Worm (Caenorhabditis elegans) whole organism, L3 larva: Measurements from ENCODE around the gene B0365.9.

Experiments used
- R02D3.7 ChIP-seq: fragments of 150-350 bp; optimal IDR thresholded peaks from 2 replicates; lab custom pipeline; 2014; ENCODE audit warnings: missing biosample characterization, missing genetic modification characterization
- ZK546.5 ChIP-seq: sonication (generic microtip); optimal IDR thresholded peaks from 2 replicates; lab custom pipeline; 2017; ENCODE audit warnings: missing biosample characterization, missing genetic modification characterization
- aly-2 ChIP-seq: fragments of 150-350 bp; optimal IDR thresholded peaks from 2 replicates; lab custom pipeline; 2014; ENCODE audit warnings: missing biosample characterization, missing genetic modification characterization
- ama-1 ChIP-seq: fragments of 150-350 bp; optimal IDR thresholded peaks from 2 replicates; lab custom pipeline; 2018
- ceh-16 ChIP-seq: sonication (generic microtip); optimal IDR thresholded peaks from 2 replicates; lab custom pipeline; 2017; ENCODE audit warnings: missing biosample characterization, missing genetic modification characterization
- ceh-28 ChIP-seq: fragments of 150-350 bp; optimal IDR thresholded peaks from 2 replicates; lab custom pipeline; 2014; ENCODE audit warnings: missing biosample characterization, missing genetic modification reagents, missing genetic modification characterization
- ceh-82 ChIP-seq: fragments of 150-350 bp; optimal IDR thresholded peaks from 2 replicates; lab custom pipeline; 2014; ENCODE audit warnings: missing biosample characterization, missing genetic modification characterization
- ceh-9 ChIP-seq: sonication (generic microtip); optimal IDR thresholded peaks from 2 replicates; lab custom pipeline; 2018; ENCODE audit warnings: missing biosample characterization, missing genetic modification characterization
- daf-12 ChIP-seq: fragments of 150-350 bp; optimal IDR thresholded peaks from 2 replicates; lab custom pipeline; 2014; ENCODE audit warnings: missing biosample characterization, missing genetic modification reagents, missing genetic modification characterization
- egl-5 ChIP-seq: fragments of 150-350 bp; optimal IDR thresholded peaks from 2 replicates; lab custom pipeline; 2017; ENCODE audit warnings: missing biosample characterization, missing genetic modification reagents, missing genetic modification characterization, inconsistent platforms
- elt-1 ChIP-seq: fragments of 150-350 bp; optimal IDR thresholded peaks from 2 replicates; lab custom pipeline; 2014; ENCODE audit warnings: missing biosample characterization, missing genetic modification characterization
- elt-2 ChIP-seq: sonication (generic microtip); optimal IDR thresholded peaks from 2 replicates; lab custom pipeline; 2016; ENCODE audit warnings: missing genetic modification reagents, mild to moderate bottlenecking, missing genetic modification characterization, missing compliant biosample characterization
- elt-3 ChIP-seq, 3 experiments: fragments of 150-350 bp in 1 of 3; sonication (generic microtip) in 2 of 3; optimal IDR thresholded peaks; 2 replicates in 2 of 3; 4 replicates in 1 of 3; lab custom pipeline; 2014 to 2017; ENCODE audit warnings: missing biosample characterization in 3 of 3, missing genetic modification characterization in 3 of 3
- eor-1 ChIP-seq, 2 experiments: fragments of 150-350 bp; optimal IDR thresholded peaks; 2 replicates each; lab custom pipeline; 2014 to 2018; ENCODE audit warnings: missing biosample characterization in 2 of 2, missing genetic modification characterization in 2 of 2
- fkh-2 ChIP-seq: fragments of 150-350 bp; optimal IDR thresholded peaks from 2 replicates; lab custom pipeline; 2014; ENCODE audit warnings: missing biosample characterization, missing genetic modification reagents, missing genetic modification characterization
- hmg-11 ChIP-seq: sonication (generic microtip); optimal IDR thresholded peaks from 2 replicates; lab custom pipeline; 2016; ENCODE audit warnings: missing genetic modification characterization, missing compliant biosample characterization
- lin-15B ChIP-seq: fragments of 150-350 bp; optimal IDR thresholded peaks from 2 replicates; lab custom pipeline; 2014; ENCODE audit warnings: missing biosample characterization, missing genetic modification characterization
- lin-39 ChIP-seq: fragments of 150-350 bp; optimal IDR thresholded peaks from 2 replicates; lab custom pipeline; 2018; ENCODE audit warnings: missing biosample characterization, missing genetic modification reagents, missing genetic modification characterization
- lsy-12 ChIP-seq: sonication (generic microtip); optimal IDR thresholded peaks from 2 replicates; lab custom pipeline; 2016; ENCODE audit warnings: mild to moderate bottlenecking, missing genetic modification characterization, missing compliant biosample characterization
- mml-1 ChIP-seq: fragments of 150-350 bp; sonication (generic microtip); optimal IDR thresholded peaks from 3 replicates; lab custom pipeline; 2014; ENCODE audit warnings: missing biosample characterization, missing genetic modification characterization
- nfya-1 ChIP-seq: sonication (generic microtip); optimal IDR thresholded peaks from 2 replicates; lab custom pipeline; 2017; ENCODE audit warnings: missing genetic modification characterization, mild to moderate bottlenecking, missing compliant biosample characterization, antibody characterized with exemption, moderate library complexity; ENCODE audit not compliant: insufficient read depth
- nhr-11 ChIP-seq: fragments of 150-350 bp; optimal IDR thresholded peaks from 2 replicates; lab custom pipeline; 2014; ENCODE audit warnings: missing biosample characterization, missing genetic modification characterization
- nhr-25 ChIP-seq: sonication (generic microtip); optimal IDR thresholded peaks from 2 replicates; lab custom pipeline; 2017; ENCODE audit warnings: missing biosample characterization, missing genetic modification characterization
- nhr-43 ChIP-seq: sonication (generic microtip); optimal IDR thresholded peaks from 2 replicates; lab custom pipeline; 2016; ENCODE audit warnings: mild to moderate bottlenecking, missing genetic modification characterization, missing compliant biosample characterization; ENCODE audit not compliant: poor library complexity, severe bottlenecking
- nhr-76 ChIP-seq: fragments of 150-350 bp; sonication (generic microtip); optimal IDR thresholded peaks from 5 replicates; lab custom pipeline; 2014; ENCODE audit warnings: missing biosample characterization, missing genetic modification characterization
- nhr-77 ChIP-seq: fragments of 150-350 bp; optimal IDR thresholded peaks from 2 replicates; lab custom pipeline; 2014; ENCODE audit warnings: missing biosample characterization, missing genetic modification characterization
- pha-4 ChIP-seq: fragments of 150-350 bp; optimal IDR thresholded peaks from 2 replicates; lab custom pipeline; 2014; ENCODE audit warnings: missing biosample characterization, missing genetic modification reagents, missing genetic modification characterization
- pqm-1 ChIP-seq: fragments of 150-350 bp; optimal IDR thresholded peaks from 2 replicates; lab custom pipeline; 2017; ENCODE audit warnings: missing biosample characterization, missing genetic modification characterization, inconsistent platforms
- sea-2 ChIP-seq: fragments of 150-350 bp; sonication (generic microtip); optimal IDR thresholded peaks from 4 replicates; lab custom pipeline; 2014; ENCODE audit warnings: missing biosample characterization, missing genetic modification reagents, missing genetic modification characterization
- skn-1 ChIP-seq: fragments of 150-350 bp; optimal IDR thresholded peaks from 2 replicates; lab custom pipeline; 2014; ENCODE audit warnings: missing biosample characterization, missing genetic modification characterization
- snpc-4 ChIP-seq: fragments of 150-350 bp; optimal IDR thresholded peaks from 2 replicates; lab custom pipeline; 2014; ENCODE audit warnings: missing biosample characterization, missing genetic modification characterization
- unc-39 ChIP-seq: sonication (generic microtip); optimal IDR thresholded peaks from 4 replicates; lab custom pipeline; 2017; ENCODE audit warnings: missing biosample characterization, missing genetic modification characterization
- unc-62 ChIP-seq: fragments of 150-350 bp; sonication (generic microtip); optimal IDR thresholded peaks from 4 replicates; lab custom pipeline; 2014; ENCODE audit warnings: missing biosample characterization, missing genetic modification reagents, missing genetic modification characterization
- zag-1 ChIP-seq: fragments of 150-350 bp; optimal IDR thresholded peaks from 2 replicates; lab custom pipeline; 2014; ENCODE audit warnings: missing biosample characterization, missing genetic modification characterization
- ztf-11 ChIP-seq: fragments of 150-350 bp; optimal IDR thresholded peaks from 2 replicates; lab custom pipeline; 2014; ENCODE audit warnings: missing biosample characterization, missing genetic modification characterization

Gene B0365.9

DNA sequence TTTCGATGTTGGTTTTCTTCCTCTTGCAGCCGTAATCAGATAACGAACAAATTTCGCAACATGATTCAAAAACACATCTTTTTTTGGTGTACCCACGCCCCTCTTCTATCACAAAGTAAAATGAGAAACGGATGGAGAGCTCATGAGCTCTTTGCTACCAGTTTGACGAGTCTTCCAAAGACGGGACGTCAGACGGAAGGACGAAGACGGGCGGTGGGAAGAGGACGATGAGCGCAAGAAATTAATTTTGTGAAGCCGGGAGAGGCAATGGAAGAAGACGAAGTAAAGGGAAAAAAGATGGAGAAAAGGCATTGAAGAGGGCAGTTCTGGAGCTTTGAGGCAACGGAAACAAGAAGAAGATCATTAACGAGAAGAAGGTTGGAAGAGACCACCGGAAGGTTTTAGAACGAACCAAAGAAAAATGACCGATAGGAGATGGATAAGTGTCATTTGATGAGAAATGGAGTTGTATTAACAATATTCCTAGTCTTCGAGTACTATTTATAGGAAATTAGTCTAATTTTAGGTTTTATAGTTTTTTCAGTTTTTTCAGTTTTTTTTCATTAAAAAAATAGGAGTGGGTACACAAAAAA is 21.7 kb downstream of the B0365.9 start:
- TF ChIP-seq elt-1 (tag; lab: Kevin White, UChicago) (peak; percentile 36), lin-39 (tag; lab: Kevin White, UChicago) (peak; percentile 73), daf-12 (tag; lab: Kevin White, UChicago) (no peak)

DNA sequence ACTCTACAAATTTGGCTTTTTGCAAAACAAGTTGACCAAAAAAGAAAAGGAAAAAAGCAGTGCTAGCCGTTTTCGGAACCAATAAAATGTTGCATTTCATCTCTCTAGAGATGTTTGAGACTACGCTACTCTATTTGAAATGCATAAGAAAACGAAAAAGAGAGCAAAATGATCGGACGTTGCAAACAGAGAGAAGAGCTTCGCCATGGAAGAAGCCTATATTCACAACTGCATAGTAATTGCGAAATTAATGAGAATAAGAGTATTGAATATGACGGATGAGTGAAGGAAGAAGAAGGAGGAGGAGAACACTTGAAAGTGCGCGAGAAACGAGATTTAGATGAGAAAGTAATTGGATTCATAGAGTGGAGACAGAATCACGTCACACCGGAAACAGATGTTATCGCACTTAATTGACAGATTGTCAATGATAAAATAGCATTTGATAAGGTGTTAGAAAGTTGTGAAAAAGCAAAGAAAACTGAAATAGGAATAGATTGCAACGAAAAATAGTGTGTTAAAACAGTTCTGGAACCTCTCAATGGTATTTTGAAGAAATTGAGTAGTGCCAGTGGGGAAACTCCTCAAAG is 27.4 kb downstream of the B0365.9 start:
- peak; percentile 45 for TF ChIP-seq egl-5 (tag; lab: Kevin White, UChicago)
- no peak for TF ChIP-seq snpc-4
- TF ChIP-seq, all 47 proteins: peak for 1

DNA sequence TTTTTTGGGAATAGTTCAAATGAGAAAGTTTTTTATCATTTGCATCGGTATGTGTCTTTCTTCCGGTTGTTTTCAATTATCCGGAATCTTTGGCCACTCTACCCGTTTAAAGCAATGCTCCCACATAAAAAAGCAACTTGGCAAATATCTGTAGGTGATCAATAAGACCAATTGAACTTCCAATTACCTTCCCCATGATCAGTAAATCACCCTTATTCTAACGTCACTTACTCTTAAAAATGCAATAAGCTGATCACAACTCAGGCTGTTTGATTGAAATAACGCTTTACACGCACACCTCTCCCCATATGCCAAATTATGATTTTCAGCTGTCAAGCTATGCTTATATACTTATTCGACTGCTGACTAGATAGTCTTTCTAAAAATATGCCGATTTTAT is 37.7 kb downstream of the B0365.9 start, which contains the start of gene C34B4.5:
C34B4.5 (plus strand) TSS at position 301 of the 400 bp plus-strand sequence.
- TF ChIP-seq nhr-77 (no peak), ceh-9 (tag; lab: Kevin White, UChicago) (no peak), sea-2 (GFP tag; lab: Kevin White, UChicago) (no peak), ama-1 (no peak), nhr-25 (tag; lab: Kevin White, UChicago) (no peak), eor-1 (tag; optimal IDR thresholded peaks at IDR 0.05; lab: Kevin White, UChicago) (no peak), unc-39 (tag; lab: Kevin White, UChicago) (no peak), daf-12 (tag; lab: Kevin White, UChicago) (no peak), ceh-16 (tag; lab: Kevin White, UChicago) (no peak), skn-1 (tag; lab: Kevin White, UChicago) (no peak)
- TF ChIP-seq, all 47 proteins: peak for 0

DNA sequence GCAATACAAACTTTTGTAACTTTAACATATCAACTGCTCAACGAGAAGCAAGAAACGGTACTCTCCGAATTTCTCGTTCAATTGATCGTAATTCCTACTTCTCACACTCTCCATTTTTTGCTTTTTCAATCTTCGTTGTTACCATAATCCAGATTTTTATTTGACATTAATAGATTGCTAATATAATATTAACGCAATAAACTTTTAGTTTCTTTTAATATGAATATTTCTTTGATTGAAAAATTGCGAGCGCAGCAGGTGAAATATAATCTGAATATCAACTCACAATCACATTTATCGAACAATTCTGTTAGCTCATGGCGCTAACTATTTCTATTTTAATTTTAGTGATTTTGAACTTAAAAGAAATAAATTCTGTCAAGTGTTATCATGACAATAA is 41.0 kb downstream of the B0365.9 start, which contains the start of gene lurp-4:
lurp-4 (plus strand) TSS at position 301 of the 400 bp plus-strand sequence.
- no peak for TF ChIP-seq mml-1 (tag; lab: Kevin White, UChicago)

DNA sequence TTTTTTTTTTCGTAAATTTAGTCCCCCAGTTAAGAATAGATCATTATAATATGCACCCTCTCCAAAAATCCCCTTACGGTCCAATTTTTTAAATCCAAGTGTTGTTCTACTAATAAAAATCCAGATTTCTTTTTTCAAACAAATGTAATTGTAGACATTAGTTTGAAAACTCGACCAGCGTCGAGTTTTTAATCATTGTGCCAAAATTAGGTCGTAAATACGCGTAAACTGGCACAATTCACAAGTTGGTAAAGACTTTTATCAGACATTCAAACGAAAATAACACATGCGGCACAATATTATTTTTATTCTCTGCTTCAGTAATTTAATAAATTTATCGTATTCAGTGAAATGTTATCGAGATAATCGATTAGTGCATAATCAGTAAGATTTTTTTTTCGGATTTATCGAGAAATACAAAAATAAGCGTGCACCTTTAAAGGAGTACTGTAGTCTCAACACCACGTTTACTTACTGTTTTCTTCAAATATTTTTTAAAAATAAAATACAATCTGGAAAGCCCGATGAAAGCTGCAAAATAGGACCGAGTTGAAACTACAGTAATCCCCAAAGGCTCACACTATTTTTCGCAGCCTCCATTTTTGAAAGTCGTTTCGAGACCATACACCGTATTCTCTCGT is 43.1 kb downstream of the B0365.9 start, which contains the start of gene C34B4.4:
C34B4.4 (plus strand) TSS at position 276 of the 641 bp plus-strand sequence.
- peak; percentile 40 for TF ChIP-seq nhr-43 (tag; lab: Kevin White, UChicago)
- TF ChIP-seq lsy-12, result peak; percentile 80
- TF ChIP-seq elt-2, result peak; percentile 38
- TF ChIP-seq ama-1, result peak; percentile 54
- peak; percentile 21 for TF ChIP-seq ceh-28 (tag; lab: Kevin White, UChicago)
- TF ChIP-seq aly-2 (tag; lab: Kevin White, UChicago), result no peak
- no peak for TF ChIP-seq unc-62
- TF ChIP-seq, all 47 proteins: peak for 5

DNA sequence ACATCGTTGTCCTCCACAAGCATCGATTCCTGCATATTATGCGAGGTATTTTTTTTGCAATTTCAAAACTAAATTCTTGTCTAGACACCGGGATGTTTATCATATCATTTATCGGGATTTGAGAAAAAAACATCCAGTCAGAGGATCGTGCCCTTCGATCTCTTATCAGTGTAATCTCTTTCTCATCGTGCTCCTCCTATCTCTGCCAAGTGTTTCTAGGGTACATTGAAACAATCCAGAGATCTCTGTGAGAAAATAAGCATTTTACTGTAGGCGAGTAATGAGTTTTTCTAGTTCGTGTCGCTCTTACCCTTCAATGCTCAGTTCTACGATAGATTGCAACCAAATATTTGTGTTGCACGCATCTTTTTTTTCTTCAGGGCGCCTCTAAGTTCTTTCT is 44.9 kb downstream of the B0365.9 start:
- TF ChIP-seq nhr-11 (tag; lab: Kevin White, UChicago), result no peak
- no peak for TF ChIP-seq R02D3.7 (tag; lab: Kevin White, UChicago)
- TF ChIP-seq nhr-77, result no peak
- TF ChIP-seq unc-39 (tag; lab: Kevin White, UChicago), result no peak
- no peak for TF ChIP-seq egl-5 (tag; lab: Kevin White, UChicago)
- TF ChIP-seq pha-4 (tag; lab: Kevin White, UChicago), result peak; percentile 27

DNA sequence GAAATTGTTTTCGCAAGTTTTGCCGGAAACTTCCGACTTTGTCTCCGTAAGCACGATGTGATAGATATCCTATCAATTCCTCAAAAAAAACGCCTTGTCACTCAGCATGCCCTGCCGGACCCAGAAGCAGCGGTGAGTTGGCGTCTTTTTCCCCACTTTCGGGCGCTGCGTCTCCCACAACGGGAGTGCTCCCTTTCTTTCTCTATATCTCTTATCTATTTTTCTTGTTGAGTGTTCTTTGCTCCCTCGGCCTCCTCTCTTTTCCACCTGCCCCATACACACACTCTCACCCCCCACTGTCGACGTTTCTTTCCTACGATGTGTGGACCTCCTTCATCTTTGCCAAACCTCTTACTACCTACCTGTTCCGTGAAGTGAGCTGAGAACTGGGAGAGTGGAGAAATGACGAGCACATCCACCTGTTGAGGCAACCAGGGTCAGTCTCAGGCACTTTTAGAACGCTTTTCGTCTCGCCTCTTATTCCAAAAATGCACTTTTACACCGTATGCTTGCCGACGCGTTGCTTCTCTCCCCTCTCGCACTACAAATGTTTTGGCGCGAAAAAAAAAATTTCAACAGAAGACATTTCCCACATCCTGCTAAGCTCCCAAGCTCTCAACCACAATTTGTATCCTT is 47.3 kb downstream of the B0365.9 start:
- TF ChIP-seq lsy-12, result peak; percentile 26
- TF ChIP-seq elt-1 (tag; lab: Kevin White, UChicago), result peak; percentile 4
- no peak for TF ChIP-seq zag-1 (tag; lab: Kevin White, UChicago)
- TF ChIP-seq elt-2, result peak; percentile 67
- TF ChIP-seq ceh-82, result peak; percentile 2
- TF ChIP-seq nhr-43 (tag; lab: Kevin White, UChicago), result peak; percentile 46
- TF ChIP-seq pha-4 (tag; lab: Kevin White, UChicago), result peak; percentile 71
- TF ChIP-seq ceh-16 (tag; lab: Kevin White, UChicago), result no peak
- peak; percentile 37 for TF ChIP-seq pqm-1
- TF ChIP-seq unc-62, result peak; percentile 93
- TF ChIP-seq lin-39 (tag; lab: Kevin White, UChicago), result peak; percentile 87
- TF ChIP-seq fkh-2 (tag; lab: Kevin White, UChicago), result no peak
- TF ChIP-seq nhr-76 (tag; lab: Kevin White, UChicago), result no peak
- TF ChIP-seq nhr-25 (tag; lab: Kevin White, UChicago), result peak; percentile 29
- TF ChIP-seq ZK546.5 (tag; lab: Kevin White, UChicago), result no peak
- no peak for TF ChIP-seq elt-3 (tag; optimal IDR thresholded peaks at IDR 0.05; lab: Kevin White, UChicago)
- TF ChIP-seq eor-1 (tag; optimal IDR thresholded peaks at IDR 0.05; lab: Kevin White, UChicago), result no peak
- TF ChIP-seq hmg-11 (tag; lab: Kevin White, UChicago), result peak; percentile 90
- no peak for TF ChIP-seq sea-2 (GFP tag; lab: Kevin White, UChicago)
- TF ChIP-seq lin-15B (tag; lab: Kevin White, UChicago), result peak; percentile 48
- TF ChIP-seq ztf-11 (tag; lab: Kevin White, UChicago), result no peak
- peak; percentile 48 for TF ChIP-seq R02D3.7 (tag; lab: Kevin White, UChicago)
- peak; percentile 77 for TF ChIP-seq nfya-1 (tag; lab: Kevin White, UChicago)
- peak; percentile 75 for TF ChIP-seq ama-1
